Worm (Caenorhabditis elegans) whole organism, late embryonic: Measurements from ENCODE around the gene T25F10.4.

Experiments used
- C08G9.2 ChIP-seq: sonication (generic microtip); optimal IDR thresholded peaks from 2 replicates; lab custom pipeline; 2016; ENCODE audit warnings: mild to moderate bottlenecking, missing genetic modification characterization, moderate library complexity, missing compliant biosample characterization
- K09A11.1 ChIP-seq: sonication (generic microtip); optimal IDR thresholded peaks from 2 replicates; lab custom pipeline; 2017; ENCODE audit warnings: antibody characterized with exemption, mild to moderate bottlenecking, missing genetic modification characterization, missing compliant biosample characterization; ENCODE audit not compliant: insufficient read depth
- T23F11.4 ChIP-seq: fragments of 200-800 bp; sonication (Bioruptor generic); optimal IDR thresholded peaks from 2 replicates; lab custom pipeline; 2018; ENCODE audit warnings: mild to moderate bottlenecking, missing genetic modification characterization, missing compliant biosample characterization
- Y22D7AL.16 ChIP-seq: sonication (generic microtip); optimal IDR thresholded peaks from 2 replicates; lab custom pipeline; 2016; ENCODE audit warnings: missing genetic modification characterization, missing compliant biosample characterization
- ama-1 ChIP-seq: fragments of 150-350 bp; optimal IDR thresholded peaks from 2 replicates; lab custom pipeline; 2014
- ceh-2 ChIP-seq: sonication (generic microtip); optimal IDR thresholded peaks from 2 replicates; lab custom pipeline; 2016; ENCODE audit warnings: missing genotype, missing genetic modification characterization, missing compliant biosample characterization
- ceh-22 ChIP-seq: sonication (generic microtip); optimal IDR thresholded peaks from 2 replicates; lab custom pipeline; 2017; ENCODE audit warnings: missing biosample characterization, missing genetic modification characterization
- ceh-24 ChIP-seq: sonication (generic microtip); optimal IDR thresholded peaks from 2 replicates; lab custom pipeline; 2016; ENCODE audit warnings: mild to moderate bottlenecking, missing genetic modification characterization, missing compliant biosample characterization
- ceh-30 ChIP-seq: fragments of 150-350 bp; optimal IDR thresholded peaks from 2 replicates; lab custom pipeline; 2014; ENCODE audit warnings: missing biosample characterization, missing genetic modification characterization
- ceh-31 ChIP-seq: sonication (generic microtip); optimal IDR thresholded peaks from 2 replicates; lab custom pipeline; 2016; ENCODE audit warnings: missing genetic modification characterization, missing compliant biosample characterization
- ceh-6 ChIP-seq: fragments of 200-800 bp; sonication (Bioruptor generic); optimal IDR thresholded peaks from 2 replicates; lab custom pipeline; 2018; ENCODE audit warnings: mild to moderate bottlenecking, missing genetic modification characterization, missing compliant biosample characterization
- ceh-9 ChIP-seq: sonication (generic microtip); optimal IDR thresholded peaks from 2 replicates; lab custom pipeline; 2016; ENCODE audit warnings: mild to moderate bottlenecking, missing genetic modification characterization, inconsistent platforms, missing compliant biosample characterization
- dve-1 ChIP-seq: sonication (generic microtip); optimal IDR thresholded peaks from 2 replicates; lab custom pipeline; 2017; ENCODE audit warnings: antibody characterized with exemption, mild to moderate bottlenecking, missing genetic modification characterization, missing compliant biosample characterization
- elt-2 ChIP-seq: sonication (generic microtip); optimal IDR thresholded peaks from 2 replicates; lab custom pipeline; 2016; ENCODE audit warnings: missing genetic modification reagents, missing genetic modification characterization, missing compliant biosample characterization
- elt-4 ChIP-seq: sonication (generic microtip); optimal IDR thresholded peaks from 2 replicates; lab custom pipeline; 2016; ENCODE audit warnings: missing genetic modification characterization, missing compliant biosample characterization
- ets-4 ChIP-seq: sonication (generic microtip); optimal IDR thresholded peaks from 2 replicates; lab custom pipeline; 2016; ENCODE audit warnings: missing genetic modification characterization, missing compliant biosample characterization
- eyg-1 ChIP-seq: sonication (generic microtip); optimal IDR thresholded peaks from 2 replicates; lab custom pipeline; 2016; ENCODE audit warnings: missing genotype, missing genetic modification characterization, missing compliant biosample characterization
- fkh-6 ChIP-seq: sonication (generic microtip); optimal IDR thresholded peaks from 2 replicates; lab custom pipeline; 2016; ENCODE audit warnings: missing genetic modification characterization, missing compliant biosample characterization
- hlh-30 ChIP-seq: sonication (generic microtip); optimal IDR thresholded peaks from 2 replicates; lab custom pipeline; 2017; ENCODE audit warnings: antibody characterized with exemption, missing genetic modification characterization, missing compliant biosample characterization; ENCODE audit not compliant: insufficient read depth
- lim-6 ChIP-seq: sonication (generic microtip); optimal IDR thresholded peaks from 2 replicates; lab custom pipeline; 2016; ENCODE audit warnings: missing genetic modification characterization, missing compliant biosample characterization
- madf-2 ChIP-seq: sonication (generic microtip); optimal IDR thresholded peaks from 2 replicates; lab custom pipeline; 2017; ENCODE audit warnings: missing genetic modification characterization, missing compliant biosample characterization
- nfya-1 ChIP-seq: sonication (generic microtip); optimal IDR thresholded peaks from 2 replicates; lab custom pipeline; 2017; ENCODE audit warnings: missing genetic modification characterization, mild to moderate bottlenecking, missing compliant biosample characterization, antibody characterized with exemption, moderate library complexity
- nhr-11 ChIP-seq: fragments of 150-350 bp; optimal IDR thresholded peaks from 2 replicates; lab custom pipeline; 2014; ENCODE audit warnings: missing biosample characterization, missing genetic modification characterization
- npax-4 ChIP-seq: sonication (generic microtip); optimal IDR thresholded peaks from 2 replicates; lab custom pipeline; 2016; ENCODE audit warnings: missing genetic modification characterization, missing compliant biosample characterization
- odd-2 ChIP-seq: sonication (generic microtip); optimal IDR thresholded peaks from 2 replicates; lab custom pipeline; 2017; ENCODE audit warnings: antibody characterized with exemption, mild to moderate bottlenecking, missing genetic modification characterization, missing compliant biosample characterization
- pag-3 ChIP-seq: sonication (generic microtip); optimal IDR thresholded peaks from 2 replicates; lab custom pipeline; 2016; ENCODE audit warnings: missing compliant biosample characterization, missing genetic modification characterization, borderline replicate concordance
- pqm-1 ChIP-seq: sonication (generic microtip); optimal IDR thresholded peaks from 2 replicates; lab custom pipeline; 2016; ENCODE audit warnings: missing genetic modification characterization, missing compliant biosample characterization
- pros-1 ChIP-seq: fragments of 150-350 bp; optimal IDR thresholded peaks from 2 replicates; lab custom pipeline; 2014; ENCODE audit warnings: missing biosample characterization, missing genetic modification reagents, missing genetic modification characterization
- ref-2 ChIP-seq: sonication (generic microtip); optimal IDR thresholded peaks from 2 replicates; lab custom pipeline; 2016; ENCODE audit warnings: missing genetic modification characterization, missing compliant biosample characterization
- sdc-2 ChIP-seq: sonication (generic microtip); optimal IDR thresholded peaks from 2 replicates; lab custom pipeline; 2016; ENCODE audit warnings: missing genotype, missing genetic modification characterization, missing compliant biosample characterization
- sox-2 ChIP-seq: fragments of 200-800 bp; sonication (Bioruptor generic); IDR thresholded peaks from 2 replicates; pipeline ENCODE4 v1.3.6; 2022; ENCODE audit warnings: missing genetic modification reagents, missing genetic modification characterization, missing compliant biosample characterization
- sox-4 ChIP-seq: sonication (generic microtip); optimal IDR thresholded peaks from 2 replicates; lab custom pipeline; 2017; ENCODE audit warnings: mild to moderate bottlenecking, missing genetic modification characterization, inconsistent platforms, missing compliant biosample characterization
- syd-9 ChIP-seq: sonication (generic microtip); optimal IDR thresholded peaks from 2 replicates; lab custom pipeline; 2016; ENCODE audit warnings: mild to moderate bottlenecking, missing genetic modification characterization, moderate library complexity, missing compliant biosample characterization
- tbx-2 ChIP-seq: sonication (generic microtip); optimal IDR thresholded peaks from 2 replicates; lab custom pipeline; 2016; ENCODE audit warnings: missing genetic modification characterization, missing compliant biosample characterization
- tbx-7 ChIP-seq: sonication (generic microtip); optimal IDR thresholded peaks from 2 replicates; lab custom pipeline; 2016; ENCODE audit warnings: missing genotype, missing genetic modification characterization, missing compliant biosample characterization
- unc-3 ChIP-seq, 2 experiments: fragments of 200-800 bp in 1 of 2; sonication (Bioruptor generic) in 1 of 2; sonication (generic microtip) in 1 of 2; conservative IDR thresholded peaks in 1 of 2; optimal IDR thresholded peaks in 1 of 2; 2 replicates each; pipeline versions ENCODE4 v1.3.6 to Lab custom; 2016 to 2022; ENCODE audit warnings: missing compliant biosample characterization in 2 of 2, missing genetic modification characterization in 2 of 2, missing genetic modification reagents in 1 of 2
- unc-42 ChIP-seq: sonication (generic microtip); optimal IDR thresholded peaks from 2 replicates; lab custom pipeline; 2016; ENCODE audit warnings: missing genotype, missing genetic modification characterization, missing compliant biosample characterization
- unc-55 ChIP-seq: sonication (generic microtip); optimal IDR thresholded peaks from 2 replicates; lab custom pipeline; 2017; ENCODE audit warnings: missing biosample characterization, missing genetic modification reagents, missing genetic modification characterization
- unc-86 ChIP-seq: sonication (generic microtip); optimal IDR thresholded peaks from 2 replicates; lab custom pipeline; 2016; ENCODE audit warnings: missing genetic modification characterization, missing compliant biosample characterization
- zip-5 ChIP-seq: sonication (generic microtip); optimal IDR thresholded peaks from 2 replicates; lab custom pipeline; 2016; ENCODE audit warnings: missing genetic modification characterization, missing compliant biosample characterization
- ztf-16 ChIP-seq: sonication (generic microtip); optimal IDR thresholded peaks from 2 replicates; lab custom pipeline; 2017; ENCODE audit warnings: missing genetic modification characterization, missing compliant biosample characterization

Gene T25F10.4

ce11 chrV:6793744-6794239 lies 31.5 kb upstream of the T25F10.4 start, which contains the start of gene ZC404.1:
ZC404.1 (plus strand) TSS chrV:6794189.
- TF ChIP-seq odd-2 (tag; lab: Kevin White, UChicago): no peak
- no peak for TF ChIP-seq Y22D7AL.16 (tag; lab: Kevin White, UChicago)
- TF ChIP-seq ceh-31 (tag; lab: Kevin White, UChicago): peak; percentile 8

ce11 chrV:6792973-6793372 lies 30.7 kb upstream of the T25F10.4 start:
- TF ChIP-seq elt-4 (tag; lab: Kevin White, UChicago) (no peak), unc-55 (GFP tag; lab: Kevin White, UChicago) (no peak), sdc-2 (no peak), zip-5 (tag; lab: Kevin White, UChicago) (no peak), pros-1 (tag; lab: Kevin White, UChicago) (no peak), K09A11.1 (tag; lab: Kevin White, UChicago) (no peak), pag-3 (tag; lab: Kevin White, UChicago) (no peak), T23F11.4 (GFP tag; lab: Kevin White, UChicago) (no peak), ztf-16 (tag; lab: Kevin White, UChicago) (no peak), eyg-1 (tag; lab: Kevin White, UChicago) (no peak), madf-2 (tag; lab: Kevin White, UChicago) (no peak), ceh-2 (tag; lab: Kevin White, UChicago) (no peak), unc-86 (tag; lab: Kevin White, UChicago) (no peak), ceh-30 (tag; lab: Kevin White, UChicago) (no peak), ceh-24 (tag; lab: Kevin White, UChicago) (no peak), ceh-22 (tag; lab: Kevin White, UChicago) (no peak)

- no peak for TF ChIP-seq unc-42 (tag; lab: Kevin White, UChicago)
- TF ChIP-seq pqm-1 (tag; lab: Kevin White, UChicago): no peak
- no peak for TF ChIP-seq zip-5 (tag; lab: Kevin White, UChicago)
- no peak for TF ChIP-seq ceh-9 (tag; lab: Kevin White, UChicago)
- no peak for TF ChIP-seq npax-4 (tag; lab: Kevin White, UChicago)
- TF ChIP-seq tbx-2: no peak
- TF ChIP-seq unc-3 (GFP tag; conservative IDR thresholded peaks at IDR 0.05; lab: Robert Waterston, UW): no peak
- no peak for TF ChIP-seq unc-3 (tag; optimal IDR thresholded peaks at IDR 0.05; lab: Kevin White, UChicago)
- no peak for TF ChIP-seq nhr-11
- TF ChIP-seq hlh-30 (tag; lab: Kevin White, UChicago): no peak
- no peak for TF ChIP-seq ets-4
- no peak for TF ChIP-seq pag-3 (tag; lab: Kevin White, UChicago)
- no peak for TF ChIP-seq fkh-6
- no peak for TF ChIP-seq tbx-7 (tag; lab: Kevin White, UChicago)
- no peak for TF ChIP-seq elt-4 (tag; lab: Kevin White, UChicago)
- no peak for TF ChIP-seq lim-6 (tag; lab: Kevin White, UChicago)
These were observed 30.3 kb upstream of the T25F10.4 start, which contains the start of gene gck-2 for ce11 chrV:6792565-6792964. gck-2 (minus strand) TSS chrV:6792665.

- TF ChIP-seq ama-1 (lab: Kevin White, UChicago): peak; percentile 46
- TF ChIP-seq ceh-2 (tag; lab: Kevin White, UChicago): no peak
These were observed 25.7 kb upstream of the T25F10.4 start, which contains the start of gene ZC404.2 for ce11 chrV:6787906-6788430. ZC404.2 (plus strand) TSS chrV:6787952.

- TF ChIP-seq eyg-1 (tag; lab: Kevin White, UChicago) (no peak), Y22D7AL.16 (tag; lab: Kevin White, UChicago) (peak; percentile 30), ref-2 (tag; lab: Kevin White, UChicago) (peak; percentile 16), dve-1 (peak; percentile 29), nfya-1 (peak; percentile 74), ceh-6 (GFP tag; lab: Kevin White, UChicago) (no peak), ceh-24 (tag; lab: Kevin White, UChicago) (no peak), C08G9.2 (tag; lab: Kevin White, UChicago) (peak; percentile 39), npax-4 (tag; lab: Kevin White, UChicago) (no peak), madf-2 (tag; lab: Kevin White, UChicago) (peak; percentile 47), sox-4 (tag; lab: Kevin White, UChicago) (peak; percentile 28), sox-2 (peak; percentile 62), tbx-2 (peak; percentile 48), ztf-16 (tag; lab: Kevin White, UChicago) (peak; percentile 29), hlh-30 (tag; lab: Kevin White, UChicago) (no peak), odd-2 (tag; lab: Kevin White, UChicago) (peak; percentile 21), syd-9 (tag; lab: Kevin White, UChicago) (no peak), K09A11.1 (tag; lab: Kevin White, UChicago) (peak; percentile 35), elt-2 (tag; lab: Kevin White, UChicago) (peak; percentile 59)
These were observed 22.7 kb upstream of the T25F10.4 start, which contains the start of the genes spn-4 and spe-39 for ce11 chrV:6784853-6785492. spn-4 (minus strand) TSS chrV:6784903. spe-39 (plus strand) TSS chrV:6785451.
